Worm (Caenorhabditis elegans) whole organism, L4 larva: ENCODE data around the gene mtr-4.

Source experiments
- D1046.2 ChIP-seq: fragments of 200-800 bp; sonication (Bioruptor generic); IDR thresholded peaks from 2 replicates; pipeline ENCODE4 v1.3.6; 2022; ENCODE audit warnings: missing genetic modification characterization, missing compliant biosample characterization
- F10B5.3 ChIP-seq: sonication (generic microtip); optimal IDR thresholded peaks from 2 replicates; lab custom pipeline; 2016; ENCODE audit warnings: mild to moderate bottlenecking, missing genetic modification characterization, missing compliant biosample characterization
- R02D3.7 ChIP-seq: fragments of 150-350 bp; sonication (generic microtip); optimal IDR thresholded peaks from 3 replicates; lab custom pipeline; 2014; ENCODE audit warnings: missing biosample characterization, missing genetic modification characterization
- T26A8.4 ChIP-seq: fragments of 200-800 bp; sonication (Bioruptor generic); IDR thresholded peaks from 2 replicates; pipeline ENCODE4 v1.3.6; 2022; ENCODE audit warnings: missing genetic modification characterization, missing compliant biosample characterization
- Y105C5A.15 ChIP-seq: fragments of 200-800 bp; sonication (Bioruptor generic); IDR thresholded peaks from 2 replicates; pipeline ENCODE4 v1.3.6; 2022; ENCODE audit warnings: missing genetic modification characterization, missing compliant biosample characterization
- Y5F2A.4 ChIP-seq: fragments of 200-800 bp; sonication (Bioruptor generic); optimal IDR thresholded peaks from 2 replicates; lab custom pipeline; 2018; ENCODE audit warnings: mild to moderate bottlenecking, missing genetic modification characterization, missing compliant biosample characterization
- ZK337.2 ChIP-seq: fragments of 200-800 bp; sonication (Bioruptor generic); IDR thresholded peaks from 2 replicates; pipeline ENCODE4 v1.3.6; 2022; ENCODE audit warnings: missing genetic modification reagents, missing genetic modification characterization, missing compliant biosample characterization
- ZK546.5 ChIP-seq, 2 experiments: sonication (generic microtip); optimal IDR thresholded peaks; 2 replicates each; lab custom pipeline; 2017; ENCODE audit warnings: missing biosample characterization in 2 of 2, missing genetic modification characterization in 2 of 2
- aha-1 ChIP-seq: fragments of 150-350 bp; peaks from one replicate; lab custom pipeline; 2014; ENCODE audit warnings: missing biosample characterization, missing genetic modification characterization
- aly-2 ChIP-seq: sonication (generic microtip); optimal IDR thresholded peaks from 2 replicates; lab custom pipeline; 2018; ENCODE audit warnings: missing biosample characterization, missing genetic modification characterization
- ama-1 ChIP-seq: fragments of 150-350 bp; optimal IDR thresholded peaks from 2 replicates; lab custom pipeline; 2014; ENCODE audit warnings: inconsistent platforms, mixed read lengths
- arid-1 ChIP-seq: fragments of 200-800 bp; sonication (Bioruptor generic); conservative IDR thresholded peaks from 2 replicates; pipeline ENCODE4 v1.3.6; 2022; ENCODE audit warnings: missing genetic modification reagents, missing genetic modification characterization, missing compliant biosample characterization
- ceh-20 ChIP-seq: fragments of 200-800 bp; sonication (Bioruptor generic); IDR thresholded peaks from 2 replicates; pipeline ENCODE4 v1.3.6; 2022; ENCODE audit warnings: missing genetic modification reagents, missing genetic modification characterization, missing compliant biosample characterization
- ceh-28 ChIP-seq: fragments of 150-350 bp; optimal IDR thresholded peaks from 2 replicates; lab custom pipeline; 2014; ENCODE audit warnings: missing biosample characterization, missing genetic modification reagents, missing genetic modification characterization
- ceh-32 ChIP-seq: sonication (generic microtip); optimal IDR thresholded peaks from 2 replicates; lab custom pipeline; 2016; ENCODE audit warnings: mild to moderate bottlenecking, missing genetic modification characterization, missing compliant biosample characterization; ENCODE audit not compliant: poor library complexity
- ceh-44 ChIP-seq: fragments of 200-800 bp; sonication (Bioruptor generic); IDR thresholded peaks from 2 replicates; pipeline ENCODE4 v1.3.6; 2022; ENCODE audit warnings: missing genetic modification reagents, missing genetic modification characterization, missing compliant biosample characterization
- cey-2 ChIP-seq: sonication (generic microtip); optimal IDR thresholded peaks from 3 replicates; lab custom pipeline; 2017; ENCODE audit warnings: missing genetic modification characterization, mild to moderate bottlenecking, missing compliant biosample characterization, antibody characterized with exemption, borderline replicate concordance; ENCODE audit not compliant: insufficient read depth
- dmd-6 ChIP-seq: fragments of 200-800 bp; sonication (Bioruptor generic); IDR thresholded peaks from 2 replicates; pipeline ENCODE4 v1.3.6; 2022; ENCODE audit warnings: missing genetic modification reagents, missing genetic modification characterization, missing compliant biosample characterization
- dmd-8 ChIP-seq: fragments of 200-800 bp; sonication (Bioruptor generic); IDR thresholded peaks from 2 replicates; pipeline ENCODE4 v1.3.6; 2022; ENCODE audit warnings: missing genetic modification characterization, missing compliant biosample characterization
- dmd-9 ChIP-seq: fragments of 200-800 bp; sonication (Bioruptor generic); IDR thresholded peaks from 2 replicates; pipeline ENCODE4 v1.3.6; 2022; ENCODE audit warnings: missing genetic modification reagents, missing genetic modification characterization, missing compliant biosample characterization
- dpl-1 ChIP-seq: fragments of 150-350 bp; optimal IDR thresholded peaks from 2 replicates; lab custom pipeline; 2014; ENCODE audit warnings: missing biosample characterization, missing genetic modification reagents, missing genetic modification characterization
- duxl-1 ChIP-seq: sonication (generic microtip); optimal IDR thresholded peaks from 2 replicates; lab custom pipeline; 2016; ENCODE audit warnings: mild to moderate bottlenecking, missing genetic modification characterization, moderate library complexity, missing compliant biosample characterization; ENCODE audit not compliant: poor library complexity
- dve-1 ChIP-seq: sonication (generic microtip); optimal IDR thresholded peaks from 2 replicates; lab custom pipeline; 2017; ENCODE audit warnings: antibody characterized with exemption, mild to moderate bottlenecking, missing genetic modification characterization, missing compliant biosample characterization; ENCODE audit not compliant: insufficient read depth
- egl-43 ChIP-seq: fragments of 200-800 bp; sonication (Bioruptor generic); IDR thresholded peaks from 2 replicates; pipeline ENCODE4 v1.3.6; 2022; ENCODE audit warnings: missing genetic modification reagents, missing genetic modification characterization, missing compliant biosample characterization
- hif-1 ChIP-seq, 2 experiments: sonication (generic microtip); optimal IDR thresholded peaks; 2 replicates each; lab custom pipeline; 2016 to 2017; ENCODE audit warnings: missing compliant biosample characterization in 2 of 2, missing genetic modification characterization in 2 of 2, missing genetic modification reagents in 2 of 2, missing genotype in 2 of 2, mild to moderate bottlenecking in 1 of 2
- hlh-11 ChIP-seq: fragments of 200-800 bp; sonication (Bioruptor generic); optimal IDR thresholded peaks from 2 replicates; lab custom pipeline; 2018; ENCODE audit warnings: mild to moderate bottlenecking, missing genetic modification characterization, missing compliant biosample characterization
- hmg-1.1 ChIP-seq: fragments of 200-800 bp; sonication (Bioruptor generic); IDR thresholded peaks from 2 replicates; pipeline ENCODE4 v1.3.6; 2022; ENCODE audit warnings: missing genetic modification reagents, missing genetic modification characterization, missing compliant biosample characterization
- lin-29 ChIP-seq: fragments of 200-800 bp; sonication (Bioruptor generic); IDR thresholded peaks from 2 replicates; pipeline ENCODE4 v1.3.6; 2022; ENCODE audit warnings: missing genetic modification reagents, missing genetic modification characterization, missing compliant biosample characterization
- lin-38 ChIP-seq: fragments of 200-800 bp; sonication (Bioruptor generic); IDR thresholded peaks from 2 replicates; pipeline ENCODE4 v1.3.6; 2022; ENCODE audit warnings: missing genetic modification reagents, missing genetic modification characterization, missing compliant biosample characterization
- madf-9 ChIP-seq: fragments of 200-800 bp; sonication (Bioruptor generic); conservative IDR thresholded peaks from 2 replicates; pipeline ENCODE4 v1.3.6; 2022; ENCODE audit warnings: missing genetic modification reagents, missing genetic modification characterization, missing compliant biosample characterization
- mdl-1 ChIP-seq, 2 experiments: fragments of 150-350 bp in 1 of 2; sonication (generic microtip) in 1 of 2; optimal IDR thresholded peaks; 2 replicates each; lab custom pipeline; 2014 to 2017; ENCODE audit warnings: missing biosample characterization in 2 of 2, missing genetic modification characterization in 2 of 2
- mes-2 ChIP-seq: sonication (generic microtip); optimal IDR thresholded peaks from 2 replicates; lab custom pipeline; 2016; ENCODE audit warnings: missing genotype, mild to moderate bottlenecking, missing genetic modification characterization, missing compliant biosample characterization; ENCODE audit not compliant: poor library complexity, severe bottlenecking
- nhr-10 ChIP-seq: fragments of 150-350 bp; optimal IDR thresholded peaks from 2 replicates; lab custom pipeline; 2014; ENCODE audit warnings: missing biosample characterization, missing genetic modification characterization
- nhr-111 ChIP-seq: fragments of 200-800 bp; sonication (Bioruptor generic); optimal IDR thresholded peaks from 2 replicates; lab custom pipeline; 2018; ENCODE audit warnings: mild to moderate bottlenecking, missing genetic modification characterization, missing compliant biosample characterization
- nhr-28 ChIP-seq: fragments of 150-350 bp; optimal IDR thresholded peaks from 2 replicates; lab custom pipeline; 2014; ENCODE audit warnings: missing biosample characterization, missing genetic modification characterization
- nhr-41 ChIP-seq: fragments of 200-800 bp; sonication (Bioruptor generic); IDR thresholded peaks from 2 replicates; pipeline ENCODE4 v1.3.6; 2022; ENCODE audit warnings: missing genetic modification reagents, missing genetic modification characterization, missing compliant biosample characterization
- nhr-6 ChIP-seq: fragments of 150-350 bp; optimal IDR thresholded peaks from 2 replicates; lab custom pipeline; 2014; ENCODE audit warnings: missing biosample characterization, missing genetic modification characterization
- nhr-77 ChIP-seq: fragments of 150-350 bp; optimal IDR thresholded peaks from 2 replicates; lab custom pipeline; 2014; ENCODE audit warnings: missing biosample characterization, missing genetic modification characterization
- pha-4 ChIP-seq, 2 experiments: fragments of 150-350 bp in 1 of 2; fragments of 200-800 bp in 1 of 2; sonication (Bioruptor generic) in 1 of 2; IDR thresholded peaks in 1 of 2; optimal IDR thresholded peaks in 1 of 2; 2 replicates each; pipeline versions ENCODE4 v1.3.6 to Lab custom; 2014 to 2022; ENCODE audit warnings: missing genetic modification characterization in 2 of 2, missing genetic modification reagents in 2 of 2, missing biosample characterization in 1 of 2, missing compliant biosample characterization in 1 of 2
- pqm-1 ChIP-seq: sonication (generic microtip); optimal IDR thresholded peaks from 2 replicates; lab custom pipeline; 2017; ENCODE audit warnings: missing biosample characterization, missing genetic modification characterization
- rbr-2 ChIP-seq: sonication (generic microtip); optimal IDR thresholded peaks from 2 replicates; lab custom pipeline; 2016; ENCODE audit warnings: missing genotype, missing genetic modification characterization, missing compliant biosample characterization
- set-16 ChIP-seq: fragments of 200-800 bp; sonication (Bioruptor generic); IDR thresholded peaks from 2 replicates; pipeline ENCODE4 v1.3.6; 2022; ENCODE audit warnings: missing genetic modification reagents, missing genetic modification characterization, missing compliant biosample characterization
- skn-1 ChIP-seq: fragments of 150-350 bp; optimal IDR thresholded peaks from 2 replicates; lab custom pipeline; 2014; ENCODE audit warnings: missing biosample characterization, missing genetic modification characterization
- snpc-4 ChIP-seq: fragments of 150-350 bp; optimal IDR thresholded peaks from 2 replicates; lab custom pipeline; 2014; ENCODE audit warnings: missing biosample characterization, missing genetic modification characterization
- tra-1 ChIP-seq: fragments of 200-800 bp; sonication (Bioruptor generic); IDR thresholded peaks from 2 replicates; pipeline ENCODE4 v1.3.6; 2022; ENCODE audit warnings: missing genetic modification reagents, missing genetic modification characterization, missing compliant biosample characterization
- ztf-11 ChIP-seq: fragments of 150-350 bp; optimal IDR thresholded peaks from 2 replicates; lab custom pipeline; 2014; ENCODE audit warnings: missing biosample characterization, missing genetic modification characterization

mtr-4 gene

DNA sequence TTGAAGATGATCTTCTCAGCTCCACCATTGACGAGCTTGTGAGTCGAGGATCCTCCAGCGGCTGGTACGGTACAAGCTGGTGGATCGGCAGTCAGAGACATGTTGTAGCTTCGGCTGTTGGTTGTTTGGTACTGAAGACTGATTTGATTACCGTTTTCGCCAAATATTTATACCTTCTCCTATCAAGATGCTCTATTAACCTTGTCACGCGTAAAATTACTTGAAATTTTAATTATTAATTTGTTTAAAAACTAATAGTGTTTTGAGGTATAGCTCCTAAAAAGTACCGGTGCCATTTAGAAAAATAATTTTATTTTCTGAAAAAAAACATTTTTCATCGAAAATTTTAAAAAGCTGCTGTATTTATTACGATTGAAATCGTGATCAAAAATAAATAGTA is 25.4 kb downstream of the mtr-4 start, which contains the start of gene ssp-10:
TSS of gene ssp-10 (minus strand) at position 101 of the 400 bp plus-strand sequence.
- no peak for TF ChIP-seq nhr-10 (tag; lab: Kevin White, UChicago)
- no peak for TF ChIP-seq madf-9 (GFP tag; lab: Robert Waterston, UW)
- TF ChIP-seq ZK337.2 (GFP tag; lab: Robert Waterston, UW), result no peak
- no peak for TF ChIP-seq Y105C5A.15 (GFP tag; lab: Robert Waterston, UW)
- no peak for TF ChIP-seq aly-2
- TF ChIP-seq dmd-9 (GFP tag; lab: Robert Waterston, UW), result no peak

DNA sequence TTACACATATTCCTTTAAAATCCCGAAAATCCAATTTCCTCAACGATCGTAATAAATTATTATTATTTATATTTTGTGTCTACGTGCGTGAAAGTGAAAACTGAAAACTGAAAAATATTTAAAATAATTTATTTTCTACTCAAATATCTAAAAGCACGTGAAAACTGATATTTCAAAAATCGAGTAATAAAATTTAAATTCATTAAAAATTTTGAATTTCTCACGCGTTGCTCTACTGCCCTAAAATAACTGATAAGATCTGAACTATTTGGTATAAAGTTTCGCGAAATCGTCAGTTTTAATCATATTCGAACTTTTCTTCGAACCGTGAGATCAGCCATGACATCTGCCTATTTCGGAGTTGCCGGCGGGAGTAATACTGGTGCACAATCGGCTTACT is 26.8 kb downstream of the mtr-4 start, which contains the start of gene ssq-1:
TSS of gene ssq-1 (plus strand) at position 301 of the 400 bp plus-strand sequence.
- no peak for TF ChIP-seq nhr-28 (tag; lab: Kevin White, UChicago)
- TF ChIP-seq ceh-28 (tag; lab: Kevin White, UChicago), result no peak
- TF ChIP-seq dmd-6 (GFP tag; lab: Robert Waterston, UW), result no peak
- TF ChIP-seq T26A8.4 (GFP tag; lab: Robert Waterston, UW), result no peak
- no peak for TF ChIP-seq aha-1
- TF ChIP-seq lin-29 (GFP tag; lab: Robert Waterston, UW), result no peak
- no peak for TF ChIP-seq cey-2
- no peak for TF ChIP-seq ceh-20
- no peak for TF ChIP-seq arid-1 (GFP tag; lab: Robert Waterston, UW)
- TF ChIP-seq D1046.2 (GFP tag; lab: Robert Waterston, UW), result no peak
- no peak for TF ChIP-seq dpl-1
- TF ChIP-seq ama-1, result no peak
- no peak for TF ChIP-seq nhr-6 (tag; lab: Kevin White, UChicago)
- TF ChIP-seq egl-43, result no peak
- TF ChIP-seq mdl-1 (tag; optimal IDR thresholded peaks at IDR 0.05; lab: Kevin White, UChicago), result no peak
- TF ChIP-seq aly-2, result no peak
- no peak for TF ChIP-seq tra-1
- TF ChIP-seq, all 104 proteins: peak for 0

DNA sequence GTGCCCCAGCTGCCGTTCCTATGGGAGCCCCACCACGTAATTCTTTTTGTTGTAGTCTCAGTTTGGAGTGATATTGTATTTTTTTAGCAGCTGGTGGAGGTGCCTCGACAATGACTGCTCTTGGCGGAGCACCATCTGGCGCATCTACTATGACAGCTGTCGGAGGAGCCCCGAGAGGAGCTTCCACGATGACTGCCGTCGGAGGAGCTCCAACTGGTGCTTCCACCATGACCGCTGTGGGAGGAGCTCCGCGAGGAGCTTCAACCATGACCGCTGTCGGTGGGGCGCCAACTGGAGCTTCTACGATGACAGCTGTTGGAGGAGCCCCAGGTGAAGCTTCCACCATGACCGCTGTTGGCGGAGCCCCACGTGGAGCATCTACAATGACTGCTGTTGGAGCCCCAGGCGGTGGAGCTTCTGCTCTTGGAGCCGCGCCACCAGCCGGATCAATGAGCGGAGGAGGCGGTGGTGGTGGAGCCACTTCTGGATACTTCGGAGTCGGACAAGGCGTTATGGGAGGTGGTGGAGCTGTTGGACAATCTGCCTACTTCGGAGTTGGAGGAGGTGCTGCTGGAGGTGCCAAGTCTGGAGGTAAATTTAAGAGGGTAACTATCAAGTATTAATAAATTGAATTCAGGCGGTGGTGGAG is 27.4 kb downstream of the mtr-4 start:
- TF ChIP-seq dmd-8 (GFP tag; lab: Robert Waterston, UW) (no peak), ceh-44 (no peak), nhr-41 (GFP tag; lab: Robert Waterston, UW) (no peak), nhr-111 (GFP tag; lab: Kevin White, UChicago) (no peak), skn-1 (no peak), set-16 (GFP tag; lab: Robert Waterston, UW) (peak; percentile 93), ceh-20 (no peak)

DNA sequence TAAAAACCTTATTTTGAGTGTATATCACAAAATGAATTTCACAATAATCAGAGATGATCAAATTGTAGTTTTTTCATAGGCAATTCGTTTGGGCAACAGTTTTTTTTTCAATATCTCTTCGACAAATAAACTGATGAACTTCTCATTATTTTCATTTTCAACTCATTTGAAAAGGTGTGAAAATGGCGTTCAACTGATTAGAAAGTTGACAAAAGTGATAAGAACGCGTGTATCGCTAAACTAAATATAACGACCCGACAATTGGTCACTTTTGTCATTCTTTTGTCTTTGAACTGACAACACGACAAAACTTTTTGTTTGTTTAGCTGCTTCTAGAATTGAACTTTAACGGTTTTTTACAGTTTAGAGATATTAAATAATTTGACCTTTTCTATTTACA is 29.5 kb downstream of the mtr-4 start:
- TF ChIP-seq R02D3.7 (tag; lab: Kevin White, UChicago) (no peak), hlh-11 (tag; lab: Kevin White, UChicago) (no peak), hmg-1.1 (no peak), dve-1 (tag; lab: Kevin White, UChicago) (peak; percentile 13), snpc-4 (tag; lab: Kevin White, UChicago) (no peak), duxl-1 (tag; lab: Kevin White, UChicago) (no peak), Y105C5A.15 (GFP tag; lab: Robert Waterston, UW) (no peak), arid-1 (GFP tag; lab: Robert Waterston, UW) (no peak), lin-38 (GFP tag; lab: Robert Waterston, UW) (no peak), dmd-6 (GFP tag; lab: Robert Waterston, UW) (peak; percentile 30; the same call in 1 of the 2 replicates), ceh-32 (tag; lab: Kevin White, UChicago) (no peak), ZK546.5 (tag; optimal IDR thresholded peaks at IDR 0.05; lab: Kevin White, UChicago) (no peak), hif-1 (tag; optimal IDR thresholded peaks at IDR 0.05; lab: Kevin White, UChicago) (no peak), mes-2 (tag; lab: Kevin White, UChicago) (no peak), pqm-1 (tag; lab: Kevin White, UChicago) (peak; percentile 47), ztf-11 (tag; lab: Kevin White, UChicago) (no peak), pha-4 (GFP tag; IDR thresholded peaks at IDR 0.05; lab: Robert Waterston, UW) (no peak), pha-4 (tag; optimal IDR thresholded peaks at IDR 0.05; lab: Kevin White, UChicago) (no peak), madf-9 (GFP tag; lab: Robert Waterston, UW) (no peak), F10B5.3 (tag; lab: Kevin White, UChicago) (no peak), nhr-77 (no peak), rbr-2 (tag; lab: Kevin White, UChicago) (no peak), Y5F2A.4 (no peak)
